Worm (Caenorhabditis elegans) whole organism, L1 larva: ENCODE data around the gene C34C6.3.

Experiments
- egl-13 ChIP-seq: sonication (generic microtip); optimal IDR thresholded peaks from 2 replicates; lab custom pipeline; 2016; ENCODE audit warnings: missing genotype, missing genetic modification reagents, missing genetic modification characterization, missing compliant biosample characterization
- elt-2 ChIP-seq: sonication (generic microtip); optimal IDR thresholded peaks from 2 replicates; lab custom pipeline; 2016; ENCODE audit warnings: missing genetic modification characterization, mild to moderate bottlenecking, inconsistent platforms, missing compliant biosample characterization, missing genetic modification reagents
- fos-1 ChIP-seq: fragments of 150-350 bp; optimal IDR thresholded peaks from 2 replicates; lab custom pipeline; 2014; ENCODE audit warnings: missing biosample characterization, missing genetic modification characterization
- nhr-28 ChIP-seq: fragments of 150-350 bp; optimal IDR thresholded peaks from 2 replicates; lab custom pipeline; 2014; ENCODE audit warnings: missing biosample characterization, missing genetic modification characterization
- sptf-1 ChIP-seq: fragments of 150-350 bp; optimal IDR thresholded peaks from 2 replicates; lab custom pipeline; 2014; ENCODE audit warnings: missing biosample characterization, missing genetic modification characterization
- unc-130 ChIP-seq: fragments of 150-350 bp; optimal IDR thresholded peaks from 2 replicates; lab custom pipeline; 2017; ENCODE audit warnings: missing biosample characterization, missing genetic modification characterization, inconsistent platforms

DNA sequence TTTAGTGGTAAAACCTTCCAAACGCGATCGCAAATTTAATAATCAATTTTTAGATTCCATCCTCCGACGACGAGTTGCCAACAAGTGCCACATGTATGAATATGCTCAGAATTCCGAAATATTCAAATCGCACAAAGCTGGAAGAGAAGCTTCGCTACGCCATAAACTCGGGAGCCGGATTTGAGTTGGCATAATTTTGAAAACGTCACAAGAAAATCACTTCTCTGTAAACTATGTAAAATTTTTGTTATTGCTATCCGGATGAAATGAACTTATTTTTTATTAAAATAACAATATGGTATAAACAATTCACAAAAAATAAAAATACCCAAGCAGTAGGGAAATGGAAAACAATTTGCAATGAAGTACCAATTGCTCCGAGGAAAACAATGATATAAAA is 22.8 kb upstream of the C34C6.3 start:
- TF ChIP-seq nhr-28 (tag; lab: Kevin White, UChicago) = no peak
- TF ChIP-seq fos-1 = no peak
- TF ChIP-seq elt-2 (tag; lab: Kevin White, UChicago) = no peak
- no peak for TF ChIP-seq egl-13 (tag; lab: Kevin White, UChicago)
- TF ChIP-seq sptf-1 (tag; lab: Kevin White, UChicago) = no peak
- no peak for TF ChIP-seq unc-130 (tag; lab: Kevin White, UChicago)
